Fruit fly (Drosophila melanogaster) whole organism, pupa: Measurements from ENCODE around the gene CG15293.
A peak's percentile ranks its signal among the peaks of the same experiment; 100 is the strongest.

Experiments
- CG10348 ChIP-seq: fragments of 200-800 bp; sonication (Bioruptor generic); IDR thresholded peaks from 2 replicates; pipeline ENCODE4 v1.3.6; 2022; ENCODE audit warnings: missing biosample characterization, missing genetic modification characterization
- CG14655 ChIP-seq: fragments of 200-800 bp; sonication (Bioruptor generic); optimal IDR thresholded peaks from 3 replicates; lab custom pipeline; 2017; ENCODE audit warnings: mild to moderate bottlenecking, missing biosample characterization, missing genetic modification reagents, missing genetic modification characterization
- CG32121 ChIP-seq: fragments of 200-800 bp; sonication (Bioruptor generic); IDR thresholded peaks from 2 replicates; pipeline ENCODE4 v1.3.6; 2022; ENCODE audit warnings: missing biosample characterization, missing genetic modification characterization
- CG34367 ChIP-seq: fragments of 200-800 bp; sonication (Bioruptor generic); optimal IDR thresholded peaks from 2 replicates; lab custom pipeline; 2018; ENCODE audit warnings: missing biosample characterization, mild to moderate bottlenecking, missing genetic modification characterization
- CG8159 ChIP-seq: fragments of 200-800 bp; sonication (Bioruptor generic); optimal IDR thresholded peaks from 3 replicates; lab custom pipeline; 2018; ENCODE audit warnings: missing biosample characterization, mild to moderate bottlenecking, missing genetic modification characterization, moderate library complexity
- EcR ChIP-seq: fragments of 200-800 bp; sonication (Bioruptor generic); optimal IDR thresholded peaks from 3 replicates; lab custom pipeline; 2019; ENCODE audit warnings: missing biosample characterization, missing genetic modification characterization, mild to moderate bottlenecking, moderate library complexity, missing genetic modification reagents
- Ets98B ChIP-seq: fragments of 200-800 bp; sonication (Bioruptor generic); IDR thresholded peaks from 2 replicates; pipeline ENCODE4 v1.3.6; 2022; ENCODE audit warnings: missing biosample characterization, missing genetic modification characterization
- Pif1B ChIP-seq: fragments of 200-800 bp; sonication (Bioruptor generic); optimal IDR thresholded peaks from 3 replicates; lab custom pipeline; 2016; ENCODE audit warnings: missing biosample characterization, missing genetic modification characterization

DNA sequence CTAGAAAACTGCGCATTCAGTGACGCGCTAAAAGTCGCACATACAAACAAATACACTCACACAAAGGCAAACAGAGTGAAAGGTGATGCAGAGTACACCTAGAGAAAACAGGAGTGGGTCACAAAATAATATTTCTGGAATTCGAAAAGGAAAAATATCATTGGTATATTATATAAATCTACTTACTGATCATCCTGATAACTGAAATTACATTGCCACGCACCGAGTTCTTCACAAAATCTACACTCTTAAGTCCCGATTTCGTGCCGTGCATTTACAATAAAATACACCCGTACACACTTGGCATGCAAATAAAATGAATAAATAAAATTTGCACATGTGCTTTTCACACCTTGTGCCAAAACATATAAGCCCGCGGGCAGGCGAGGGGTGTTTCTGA lies 39.1 kb downstream of the CG15293 start:
- no peak for TF ChIP-seq Pif1B
- TF ChIP-seq CG32121 (GFP tag; lab: Robert Waterston, UW) = no peak
- peak; percentile 53 for TF ChIP-seq CG8159
- no peak for TF ChIP-seq CG10348
- TF ChIP-seq Ets98B (GFP tag; lab: Robert Waterston, UW) = peak; percentile 39; the same call in 1 of the 2 replicates
- TF ChIP-seq CG34367 (tag; lab: Kevin White, UChicago) = no peak
- TF ChIP-seq EcR (GFP tag; lab: Kevin White, UChicago) = no peak
- peak; percentile 52 for TF ChIP-seq CG14655 (GFP tag; lab: Kevin White, UChicago)
